Fruit fly (Drosophila melanogaster) whole organism, embryonic: ENCODE measurements around the gene eloF.
A peak's percentile ranks its signal among the peaks of the same experiment; 100 is the strongest.

ENCODE experiments used
- Aef1 ChIP-seq: fragments of 200-800 bp; sonication (Bioruptor generic); IDR thresholded peaks from 3 replicates; pipeline ENCODE4 v1.3.6; 2022; ENCODE audit warnings: missing biosample characterization, missing genetic modification characterization
- Atf3 ChIP-seq: fragments of 200-800 bp; sonication (Bioruptor generic); optimal IDR thresholded peaks from 3 replicates; lab custom pipeline; 2016; ENCODE audit warnings: missing biosample characterization, missing genetic modification characterization
- Bgb ChIP-seq: fragments of 200-800 bp; sonication (Bioruptor generic); IDR thresholded peaks from 2 replicates; pipeline ENCODE4 v1.3.6; 2022; ENCODE audit warnings: missing biosample characterization, missing genetic modification characterization; ENCODE audit not compliant: partially characterized antibody
- C15 ChIP-seq: fragments of 200-800 bp; sonication (Bioruptor generic); IDR thresholded peaks from 3 replicates; pipeline ENCODE4 v1.3.6; 2022; ENCODE audit warnings: missing biosample characterization, missing genetic modification characterization
- CG1024 ChIP-seq: fragments of 200-800 bp; sonication (Bioruptor generic); IDR thresholded peaks from 2 replicates; pipeline ENCODE4 v1.3.6; 2022; ENCODE audit warnings: missing biosample characterization, missing genetic modification characterization
- CG10321 ChIP-seq: fragments of 200-800 bp; sonication (Bioruptor generic); IDR thresholded peaks from 2 replicates; pipeline ENCODE4 v1.3.6; 2022; ENCODE audit warnings: missing biosample characterization, missing genetic modification characterization
- CG11085 ChIP-seq: fragments of 200-800 bp; sonication (Bioruptor generic); IDR thresholded peaks from 2 replicates; pipeline ENCODE4 v1.3.6; 2022; ENCODE audit warnings: missing biosample characterization, missing genetic modification characterization
- CG11695 ChIP-seq: fragments of 200-800 bp; sonication (Bioruptor generic); IDR thresholded peaks from 3 replicates; pipeline ENCODE4 v1.3.6; 2022; ENCODE audit warnings: missing biosample characterization, missing genetic modification characterization
- CG12104 ChIP-seq: fragments of 200-800 bp; sonication (Bioruptor generic); optimal IDR thresholded peaks from 3 replicates; lab custom pipeline; 2016; ENCODE audit warnings: missing biosample characterization, missing genetic modification characterization
- CG12155 ChIP-seq: fragments of 200-800 bp; sonication (Bioruptor generic); optimal IDR thresholded peaks from 3 replicates; lab custom pipeline; 2016; ENCODE audit warnings: missing biosample characterization, missing genetic modification characterization
- CG12299 ChIP-seq: fragments of 200-800 bp; sonication (Bioruptor generic); optimal IDR thresholded peaks from 2 replicates; lab custom pipeline; 2018; ENCODE audit warnings: missing biosample characterization, mild to moderate bottlenecking, missing genetic modification characterization
- CG15514 ChIP-seq: fragments of 200-800 bp; sonication (Bioruptor generic); optimal IDR thresholded peaks from 3 replicates; lab custom pipeline; 2017; ENCODE audit warnings: missing biosample characterization, missing genetic modification characterization, mild to moderate bottlenecking, moderate library complexity, missing genetic modification reagents
- CG17612 ChIP-seq: fragments of 200-800 bp; sonication (Bioruptor generic); IDR thresholded peaks from 2 replicates; pipeline ENCODE4 v1.3.6; 2022; ENCODE audit warnings: missing biosample characterization, missing genetic modification characterization
- CG17829 ChIP-seq: fragments of 200-800 bp; optimal IDR thresholded peaks from 2 replicates; lab custom pipeline; 2019; ENCODE audit warnings: missing biosample characterization, mild to moderate bottlenecking, missing genetic modification characterization, moderate library complexity
- CG17912 ChIP-seq: fragments of 200-800 bp; sonication (Bioruptor generic); optimal IDR thresholded peaks from 2 replicates; lab custom pipeline; 2018; ENCODE audit warnings: missing biosample characterization, mild to moderate bottlenecking, missing genetic modification characterization
- CG1792 ChIP-seq: fragments of 200-800 bp; sonication (Bioruptor generic); optimal IDR thresholded peaks from 2 replicates; lab custom pipeline; 2016; ENCODE audit warnings: missing biosample characterization, missing genetic modification characterization
- CG18619 ChIP-seq: fragments of 200-800 bp; sonication (Bioruptor generic); optimal IDR thresholded peaks from 3 replicates; lab custom pipeline; 2017; ENCODE audit warnings: missing biosample characterization, mild to moderate bottlenecking, missing genetic modification characterization
- CG2116 ChIP-seq: fragments of 200-800 bp; sonication (Bioruptor generic); optimal IDR thresholded peaks from 3 replicates; lab custom pipeline; 2018; ENCODE audit warnings: missing biosample characterization, mild to moderate bottlenecking, missing genetic modification characterization
- CG2120 ChIP-seq: fragments of 200-800 bp; sonication (Bioruptor generic); optimal IDR thresholded peaks from 3 replicates; lab custom pipeline; 2016; ENCODE audit warnings: missing biosample characterization, missing genetic modification characterization
- CG2199 ChIP-seq: fragments of 200-800 bp; sonication (Bioruptor generic); IDR thresholded peaks from 3 replicates; pipeline ENCODE4 v1.3.6; 2022; ENCODE audit warnings: missing biosample characterization, missing genetic modification characterization
- CG31365 ChIP-seq: fragments of 200-800 bp; sonication (Bioruptor generic); optimal IDR thresholded peaks from 2 replicates; lab custom pipeline; 2018; ENCODE audit warnings: missing biosample characterization, mild to moderate bottlenecking, missing genetic modification characterization
- CG7357 ChIP-seq: fragments of 200-800 bp; sonication (Bioruptor generic); IDR thresholded peaks from 3 replicates; pipeline ENCODE4 v1.3.6; 2022; ENCODE audit warnings: missing biosample characterization, missing genetic modification characterization
- CG8944 ChIP-seq: fragments of 200-800 bp; sonication (Bioruptor generic); optimal IDR thresholded peaks from 3 replicates; lab custom pipeline; 2016; ENCODE audit warnings: missing biosample characterization, missing genetic modification characterization
- CHES-1-like ChIP-seq: fragments of 200-800 bp; sonication (Bioruptor generic); optimal IDR thresholded peaks from 2 replicates; lab custom pipeline; 2016; ENCODE audit warnings: missing biosample characterization, missing genetic modification characterization
- CTCF ChIP-seq: fragments of 200-800 bp; sonication (Bioruptor generic); optimal IDR thresholded peaks from 2 replicates; lab custom pipeline; 2017; ENCODE audit warnings: missing biosample characterization, mild to moderate bottlenecking, missing genetic modification characterization, moderate library complexity
- D19A ChIP-seq: fragments of 200-800 bp; optimal IDR thresholded peaks from 3 replicates; lab custom pipeline; 2019; ENCODE audit warnings: missing biosample characterization, mild to moderate bottlenecking, missing genetic modification characterization, moderate library complexity
- Dip2 ChIP-seq: fragments of 200-800 bp; sonication (Bioruptor generic); IDR thresholded peaks from 2 replicates; pipeline ENCODE4 v1.3.6; 2022; ENCODE audit warnings: missing biosample characterization, missing genetic modification characterization
- ERR ChIP-seq: fragments of 200-800 bp; sonication (Bioruptor generic); optimal IDR thresholded peaks from 2 replicates; lab custom pipeline; 2016; ENCODE audit warnings: missing biosample characterization, missing genetic modification characterization
- Fer1 ChIP-seq: fragments of 200-800 bp; sonication (Bioruptor generic); optimal IDR thresholded peaks from 2 replicates; lab custom pipeline; 2017; ENCODE audit warnings: missing biosample characterization, mild to moderate bottlenecking, missing genetic modification characterization
- H2.0 ChIP-seq: fragments of 200-800 bp; sonication (Bioruptor generic); IDR thresholded peaks from 2 replicates; pipeline ENCODE4 v1.3.6; 2022; ENCODE audit warnings: missing biosample characterization, missing genetic modification characterization
- Hr39 ChIP-seq: fragments of >200 bp; optimal IDR thresholded peaks from 2 replicates; lab custom pipeline; 2017
- Med ChIP-seq: fragments of 200-800 bp; sonication (Bioruptor generic); peaks from one replicate; lab custom pipeline; 2016; ENCODE audit warnings: missing biosample characterization, missing genetic modification characterization, mild to moderate bottlenecking, inconsistent platforms, moderate library complexity
- NC2β ChIP-seq: fragments of 200-800 bp; sonication (Bioruptor generic); optimal IDR thresholded peaks from 2 replicates; lab custom pipeline; 2016; ENCODE audit warnings: missing biosample characterization, missing genetic modification characterization
- Oaz ChIP-seq: fragments of 200-800 bp; sonication (Bioruptor generic); IDR thresholded peaks from 2 replicates; pipeline ENCODE4 v1.3.6; 2022; ENCODE audit warnings: missing biosample characterization, missing genetic modification characterization
- Sox100B ChIP-seq: fragments of 200-800 bp; sonication (Bioruptor generic); optimal IDR thresholded peaks from 3 replicates; lab custom pipeline; 2018; ENCODE audit warnings: missing biosample characterization, mild to moderate bottlenecking, missing genetic modification characterization
- bsh ChIP-seq, 2 experiments: fragments of 200-800 bp; sonication (Bioruptor generic); optimal IDR thresholded peaks; 2 replicates each; lab custom pipeline; 2017 to 2018; ENCODE audit warnings: mild to moderate bottlenecking in 2 of 2, missing biosample characterization in 2 of 2, missing genetic modification characterization in 2 of 2, moderate library complexity in 1 of 2
- dan ChIP-seq: fragments of 200-800 bp; sonication (Bioruptor generic); IDR thresholded peaks from 2 replicates; pipeline ENCODE4 v1.3.6; 2022; ENCODE audit warnings: missing biosample characterization, missing genetic modification characterization
- fd3F ChIP-seq: fragments of 200-800 bp; sonication (Bioruptor generic); optimal IDR thresholded peaks from 2 replicates; lab custom pipeline; 2018; ENCODE audit warnings: missing biosample characterization, mild to moderate bottlenecking, missing genetic modification characterization, moderate library complexity
- fd64A ChIP-seq: fragments of 200-800 bp; sonication (Bioruptor generic); optimal IDR thresholded peaks from 3 replicates; lab custom pipeline; 2018; ENCODE audit warnings: missing biosample characterization, mild to moderate bottlenecking, missing genetic modification characterization
- fu2 ChIP-seq: fragments of 200-800 bp; sonication (Bioruptor generic); optimal IDR thresholded peaks from 2 replicates; lab custom pipeline; 2016; ENCODE audit warnings: missing biosample characterization, missing genetic modification characterization
- gce ChIP-seq: fragments of 200-800 bp; sonication (Bioruptor generic); IDR thresholded peaks from 3 replicates; pipeline ENCODE4 v1.3.6; 2022; ENCODE audit warnings: missing biosample characterization, missing genetic modification characterization
- gem ChIP-seq: fragments of 200-800 bp; sonication (Bioruptor generic); optimal IDR thresholded peaks from 2 replicates; lab custom pipeline; 2019; ENCODE audit warnings: missing biosample characterization, mild to moderate bottlenecking, missing genetic modification characterization, moderate library complexity
- hkb ChIP-seq, 2 experiments: fragments of 200-800 bp in 1 of 2; fragments of >200 bp in 1 of 2; sonication (Bioruptor generic) in 1 of 2; IDR thresholded peaks in 1 of 2; optimal IDR thresholded peaks in 1 of 2; 2 replicates each; pipeline versions ENCODE4 v1.3.6 to Lab custom; 2017 to 2022; ENCODE audit warnings: missing biosample characterization in 1 of 2, missing genetic modification characterization in 1 of 2
- nerfin-1 ChIP-seq: fragments of 200-800 bp; sonication (Bioruptor generic); optimal IDR thresholded peaks from 3 replicates; lab custom pipeline; 2019; ENCODE audit warnings: missing biosample characterization, mild to moderate bottlenecking, missing genetic modification characterization, moderate library complexity
- pfk ChIP-seq: fragments of 200-800 bp; sonication (Bioruptor generic); optimal IDR thresholded peaks from 2 replicates; lab custom pipeline; 2018; ENCODE audit warnings: missing biosample characterization, mild to moderate bottlenecking, missing genetic modification characterization, moderate library complexity
- pzg ChIP-seq: fragments of 200-800 bp; sonication (Bioruptor generic); optimal IDR thresholded peaks from 3 replicates; lab custom pipeline; 2018; ENCODE audit warnings: missing biosample characterization, mild to moderate bottlenecking, missing genetic modification characterization, moderate library complexity
- scrt ChIP-seq: fragments of 200-800 bp; sonication (Bioruptor generic); optimal IDR thresholded peaks from 2 replicates; lab custom pipeline; 2018; ENCODE audit warnings: missing biosample characterization, mild to moderate bottlenecking, missing genetic modification characterization, moderate library complexity
- so ChIP-seq: fragments of 200-800 bp; sonication (Bioruptor generic); IDR thresholded peaks from 3 replicates; pipeline ENCODE4 v1.3.6; 2022; ENCODE audit warnings: missing biosample characterization, missing genetic modification characterization
- tgo ChIP-seq: fragments of 200-800 bp; sonication (Bioruptor generic); IDR thresholded peaks from 3 replicates; pipeline ENCODE4 v1.3.6; 2022; ENCODE audit warnings: missing biosample characterization, missing genetic modification characterization
- toy ChIP-seq: fragments of 200-800 bp; sonication (Bioruptor generic); IDR thresholded peaks from 2 replicates; pipeline ENCODE4 v1.3.6; 2022; ENCODE audit warnings: missing biosample characterization, missing genetic modification characterization
- vfl ChIP-seq: fragments of 200-800 bp; sonication (Bioruptor generic); optimal IDR thresholded peaks from 2 replicates; lab custom pipeline; 2016; ENCODE audit warnings: missing biosample characterization, missing genetic modification characterization
- zf30C ChIP-seq: fragments of 200-800 bp; sonication (Bioruptor generic); optimal IDR thresholded peaks from 3 replicates; lab custom pipeline; 2018; ENCODE audit warnings: missing biosample characterization, mild to moderate bottlenecking, missing genetic modification characterization

Gene eloF

DNA sequence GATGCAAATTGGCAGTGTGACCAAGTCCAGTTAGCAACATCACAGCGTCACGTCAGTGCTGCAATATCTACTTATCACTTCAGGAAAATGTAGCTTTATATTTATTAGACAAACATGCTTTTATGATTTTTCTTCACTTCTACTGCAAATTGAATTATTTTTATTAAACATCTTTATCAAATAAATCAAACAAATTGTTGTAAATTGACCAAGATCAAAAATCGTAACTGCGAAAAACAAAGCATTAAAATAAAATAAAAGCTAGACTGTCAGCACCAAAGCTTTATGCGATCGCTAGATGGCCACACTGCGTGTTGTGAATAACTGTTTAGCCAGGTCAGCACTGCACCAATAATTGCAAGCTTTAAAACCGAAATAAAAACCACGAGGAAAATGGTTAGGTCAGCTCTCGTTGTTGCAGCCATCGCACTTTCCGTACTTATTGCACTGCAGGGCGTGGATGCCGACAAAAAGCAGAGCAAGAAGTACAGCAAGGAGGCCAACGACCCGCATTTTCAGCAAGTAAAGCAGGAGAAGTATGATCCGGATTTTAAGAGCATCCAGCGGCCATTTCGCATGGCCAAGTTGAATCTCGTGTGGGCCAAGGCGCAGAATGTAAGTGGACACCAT lies 22.7 kb upstream of the eloF start, which contains the start of the genes CG12945 and CG8507 (continued):
- TF ChIP-seq CG12155 (peak; percentile 35), Fer1 (peak; percentile 57), CG18619 (GFP tag; lab: Kevin White, UChicago) (peak; percentile 14), Hr39 (lab: Kevin White, UChicago) (no peak), fu2 (GFP tag; lab: Kevin White, UChicago) (no peak), vfl (GFP tag; lab: Kevin White, UChicago) (peak; percentile 46), fd64A (GFP tag; lab: Kevin White, UChicago) (no peak), gem (tag; lab: Kevin White, UChicago) (no peak), ERR (GFP tag; lab: Kevin White, UChicago) (no peak), Aef1 (GFP tag; lab: Robert Waterston, UW) (no peak), CG1024 (GFP tag; lab: Robert Waterston, UW) (no peak), CG7357 (GFP tag; lab: Robert Waterston, UW) (no peak), D19A (tag; lab: Kevin White, UChicago) (no peak), CG12104 (GFP tag; lab: Kevin White, UChicago) (no peak), Bgb (GFP tag; lab: Robert Waterston, UW) (no peak), CG2120 (GFP tag; lab: Kevin White, UChicago) (peak; percentile 79), CG17829 (tag; lab: Kevin White, UChicago) (peak; percentile 54), CG11085 (GFP tag; lab: Robert Waterston, UW) (no peak), scrt (GFP tag; lab: Kevin White, UChicago) (no peak), gce (GFP tag; lab: Robert Waterston, UW) (no peak), C15 (no peak), tgo (peak; percentile 56; the same call in 2 of the 3 replicates), toy (no peak), CG8944 (GFP tag; lab: Kevin White, UChicago) (no peak), dan (GFP tag; lab: Robert Waterston, UW) (no peak), H2.0 (no peak), fd3F (GFP tag; lab: Kevin White, UChicago) (no peak), zf30C (GFP tag; lab: Kevin White, UChicago) (no peak), Dip2 (no peak), CTCF (GFP tag; lab: Kevin White, UChicago) (no peak), nerfin-1 (tag; lab: Kevin White, UChicago) (no peak), CG2199 (GFP tag; lab: Robert Waterston, UW) (no peak), Oaz (GFP tag; lab: Robert Waterston, UW) (no peak), Sox100B (GFP tag; lab: Kevin White, UChicago) (no peak), CG15514 (peak; percentile 40), NC2β (no peak), bsh (GFP tag; optimal IDR thresholded peaks at IDR 0.05; lab: Kevin White, UChicago) (peak in 1 of 2 experiments; percentile 20), CG2116 (GFP tag; lab: Kevin White, UChicago) (peak; percentile 59), CG17612 (GFP tag; lab: Robert Waterston, UW) (no peak), pfk (GFP tag; lab: Kevin White, UChicago) (no peak), so (GFP tag; lab: Robert Waterston, UW) (no peak), pzg (GFP tag; lab: Kevin White, UChicago) (peak; percentile 55), CG12299 (no peak), CG10321 (GFP tag; lab: Robert Waterston, UW) (no peak), CHES-1-like (GFP tag; lab: Kevin White, UChicago) (peak; percentile 54), CG1792 (GFP tag; lab: Kevin White, UChicago) (no peak), hkb (optimal IDR thresholded peaks at IDR 0.05; lab: Kevin White, UChicago) (no peak), hkb (GFP tag; IDR thresholded peaks at IDR 0.05; lab: Robert Waterston, UW) (no peak), CG11695 (GFP tag; lab: Robert Waterston, UW) (no peak), Atf3 (no peak), CG17912 (GFP tag; lab: Kevin White, UChicago) (no peak), Med (GFP tag; lab: Kevin White, UChicago) (peak; percentile 85), CG31365 (tag; lab: Kevin White, UChicago) (no peak)
